Worm (Caenorhabditis elegans) whole organism, L2 larva: ENCODE measurements around the gene C06A12.19.

Source experiments
- R02D3.7 ChIP-seq: fragments of 150-350 bp; optimal IDR thresholded peaks from 2 replicates; lab custom pipeline; 2014; ENCODE audit warnings: missing biosample characterization, missing genetic modification characterization
- ama-1 ChIP-seq: fragments of 150-350 bp; optimal IDR thresholded peaks from 2 replicates; lab custom pipeline; 2018; ENCODE audit warnings: inconsistent platforms
- ceh-16 ChIP-seq: fragments of 150-350 bp; optimal IDR thresholded peaks from 2 replicates; lab custom pipeline; 2014; ENCODE audit warnings: missing biosample characterization, missing genetic modification characterization
- egl-27 ChIP-seq: sonication (generic microtip); optimal IDR thresholded peaks from 3 replicates; lab custom pipeline; 2017; ENCODE audit warnings: missing biosample characterization, missing genetic modification reagents, missing genetic modification characterization
- elt-1 ChIP-seq: fragments of 150-350 bp; optimal IDR thresholded peaks from 2 replicates; lab custom pipeline; 2014; ENCODE audit warnings: missing biosample characterization, missing genetic modification characterization
- lin-39 ChIP-seq: fragments of 150-350 bp; optimal IDR thresholded peaks from 2 replicates; lab custom pipeline; 2014; ENCODE audit warnings: missing biosample characterization, missing genetic modification reagents, missing genetic modification characterization
- nhr-12 ChIP-seq: fragments of 150-350 bp; optimal IDR thresholded peaks from 2 replicates; lab custom pipeline; 2014; ENCODE audit warnings: missing biosample characterization, missing genetic modification characterization
- nhr-25 ChIP-seq: fragments of 150-350 bp; sonication (generic microtip); optimal IDR thresholded peaks from 3 replicates; lab custom pipeline; 2014; ENCODE audit warnings: missing biosample characterization, missing genetic modification characterization
- skn-1 ChIP-seq: sonication (generic microtip); optimal IDR thresholded peaks from 2 replicates; lab custom pipeline; 2017; ENCODE audit warnings: missing biosample characterization, missing genetic modification characterization
- sma-9 ChIP-seq, 2 experiments: fragments of 150-350 bp in 1 of 2; sonication (generic microtip) in 1 of 2; optimal IDR thresholded peaks; 2 replicates each; lab custom pipeline; 2014 to 2016; ENCODE audit warnings: missing genetic modification characterization in 2 of 2, mild to moderate bottlenecking in 1 of 2, missing biosample characterization in 1 of 2, missing compliant biosample characterization in 1 of 2, missing genetic modification reagents in 1 of 2, moderate library complexity in 1 of 2
- unc-62 ChIP-seq: fragments of 150-350 bp; optimal IDR thresholded peaks from 2 replicates; lab custom pipeline; 2014; ENCODE audit warnings: missing biosample characterization, missing genetic modification reagents, missing genetic modification characterization
- zag-1 ChIP-seq: fragments of 150-350 bp; optimal IDR thresholded peaks from 2 replicates; lab custom pipeline; 2014; ENCODE audit warnings: missing biosample characterization, missing genetic modification characterization
- ztf-11 ChIP-seq: sonication (generic microtip); optimal IDR thresholded peaks from 2 replicates; lab custom pipeline; 2017; ENCODE audit warnings: missing biosample characterization, missing genetic modification characterization

- TF ChIP-seq ama-1 (lab: Kevin White, UChicago) (no peak), skn-1 (no peak), ceh-16 (tag; lab: Kevin White, UChicago) (no peak), nhr-25 (no peak), unc-62 (no peak), egl-27 (tag; lab: Kevin White, UChicago) (no peak), R02D3.7 (tag; lab: Kevin White, UChicago) (no peak), ztf-11 (tag; lab: Kevin White, UChicago) (no peak), elt-1 (tag; lab: Kevin White, UChicago) (no peak), zag-1 (tag; lab: Kevin White, UChicago) (no peak), nhr-12 (tag; lab: Kevin White, UChicago) (no peak), lin-39 (tag; lab: Kevin White, UChicago) (no peak), sma-9 (GFP tag; optimal IDR thresholded peaks at IDR 0.05; lab: Kevin White, UChicago) (no peak), sma-9 (tag; optimal IDR thresholded peaks at IDR 0.05; lab: Kevin White, UChicago) (no peak)
These were observed 26.0 kb upstream of the C06A12.19 start, which contains the start of gene F11E6.6 for ce11 chrIV:17465886-17466285.
